Worm (Caenorhabditis elegans): ENCODE data around the gene lin-48.

DNA sequence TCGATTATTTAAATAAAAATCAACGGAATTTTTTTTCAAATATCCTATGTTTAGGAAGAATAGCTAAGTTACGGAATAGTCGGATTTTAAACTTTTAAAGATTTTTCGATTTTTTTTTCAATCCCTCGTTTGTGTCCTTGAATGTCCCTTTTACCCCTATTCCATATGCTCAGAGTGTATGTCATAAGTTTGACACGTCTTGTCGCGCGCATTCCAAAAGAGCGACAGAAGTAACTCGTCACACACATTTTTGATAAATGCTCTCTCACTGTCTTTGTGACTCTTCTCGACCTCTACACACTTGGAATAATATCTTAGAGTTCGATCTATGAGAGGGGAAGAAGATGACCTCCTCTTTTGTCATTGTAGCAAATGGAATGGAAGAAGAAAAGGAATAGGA lies 38.7 kb downstream of the lin-48 start:
- no peak for TF ChIP-seq dao-5 (tag; optimal IDR thresholded peaks at IDR 0.05)
- TF ChIP-seq him-1 (tag; optimal IDR thresholded peaks at IDR 0.05) = no peak
